Worm (Caenorhabditis elegans) whole organism, early embryonic: ENCODE results near the gene srh-28.

ENCODE experiments used
- ama-1 ChIP-seq: fragments of 150-350 bp; optimal IDR thresholded peaks from 2 replicates; lab custom pipeline; 2014
- ets-7 ChIP-seq: sonication (generic microtip); optimal IDR thresholded peaks from 2 replicates; lab custom pipeline; 2016; ENCODE audit warnings: missing genotype, missing genetic modification characterization, missing compliant biosample characterization
- hnd-1 ChIP-seq: sonication (generic microtip); optimal IDR thresholded peaks from 2 replicates; lab custom pipeline; 2016; ENCODE audit warnings: missing genetic modification characterization, missing compliant biosample characterization
- scrt-1 ChIP-seq: fragments of 200-800 bp; sonication (Bioruptor generic); IDR thresholded peaks from 2 replicates; pipeline ENCODE4 v1.3.6; 2022; ENCODE audit warnings: missing genetic modification characterization, missing compliant biosample characterization

- no peak for TF ChIP-seq scrt-1 (GFP tag; lab: Robert Waterston, UW)
- no peak for TF ChIP-seq ama-1
- no peak for TF ChIP-seq ets-7 (tag; lab: Kevin White, UChicago)
- TF ChIP-seq hnd-1 (tag; lab: Kevin White, UChicago) = no peak
Measured at ce11 chrV:6726279-6726678, 49.3 kb downstream of the srh-28 start.
